Fruit fly (Drosophila melanogaster) whole organism, larva: ENCODE data around the gene Ubi-p63E.
A peak's percentile ranks its signal among the peaks of the same experiment; 100 is the strongest.

Experiments
- noc ChIP-seq: fragments of 200-800 bp; sonication (Bioruptor generic); optimal IDR thresholded peaks from 3 replicates; lab custom pipeline; 2019; ENCODE audit warnings: missing biosample characterization, mild to moderate bottlenecking, missing genetic modification characterization, moderate library complexity

Ubi-p63E gene

DNA sequence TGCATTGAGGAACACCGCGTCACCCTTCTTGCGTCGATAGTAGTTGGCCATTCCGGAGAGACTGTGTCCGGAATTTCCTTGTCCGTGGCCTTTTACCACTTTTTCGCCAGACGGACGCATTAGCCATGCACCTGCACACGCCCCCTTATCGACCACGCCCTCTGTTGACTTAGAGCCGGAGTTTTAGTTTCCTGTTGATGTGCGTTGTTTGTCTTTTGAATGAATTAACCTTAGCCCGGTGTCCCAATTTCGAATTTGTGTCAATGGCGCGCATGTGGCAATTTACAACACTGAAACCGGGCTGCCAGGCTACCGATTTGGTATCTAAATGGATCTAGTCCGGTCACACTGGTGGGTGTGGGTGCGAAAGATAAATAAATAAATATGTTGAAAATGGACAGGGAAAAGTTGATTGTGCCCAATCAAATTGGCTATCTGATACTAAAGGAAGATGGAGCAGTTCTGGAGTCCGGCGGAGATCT, 6.4 kb downstream of the Ubi-p63E start, which contains the start of the genes Gr63a and Lamtor4:
Gene Gr63a, minus strand, starts transcription at position 51 of the 482 bp plus-strand sequence.
Gene Lamtor4, plus strand, starts transcription at position 348 of the 482 bp plus-strand sequence.
- no peak for TF ChIP-seq noc (tag; lab: Kevin White, UChicago)

DNA sequence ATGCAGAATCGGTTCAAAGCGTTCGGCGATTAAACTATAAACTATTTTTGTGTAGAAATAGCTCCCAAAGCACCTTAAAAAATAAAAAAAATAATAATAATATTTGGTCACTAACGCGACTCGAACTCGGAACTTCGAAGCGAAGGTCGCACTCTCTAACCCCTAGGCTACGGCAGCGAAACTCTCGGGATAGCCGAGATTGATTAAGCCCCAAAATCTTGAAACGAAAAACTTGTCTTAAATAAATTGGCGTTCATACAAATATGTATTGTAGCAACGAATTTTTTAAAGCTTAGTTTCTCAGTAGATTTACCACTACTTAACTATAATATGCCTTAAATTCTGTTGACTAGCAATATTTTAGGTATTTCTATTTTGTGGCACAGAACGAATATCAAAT, 8.6 kb downstream of the Ubi-p63E start:
- TF ChIP-seq noc (tag; lab: Kevin White, UChicago) = no peak

DNA sequence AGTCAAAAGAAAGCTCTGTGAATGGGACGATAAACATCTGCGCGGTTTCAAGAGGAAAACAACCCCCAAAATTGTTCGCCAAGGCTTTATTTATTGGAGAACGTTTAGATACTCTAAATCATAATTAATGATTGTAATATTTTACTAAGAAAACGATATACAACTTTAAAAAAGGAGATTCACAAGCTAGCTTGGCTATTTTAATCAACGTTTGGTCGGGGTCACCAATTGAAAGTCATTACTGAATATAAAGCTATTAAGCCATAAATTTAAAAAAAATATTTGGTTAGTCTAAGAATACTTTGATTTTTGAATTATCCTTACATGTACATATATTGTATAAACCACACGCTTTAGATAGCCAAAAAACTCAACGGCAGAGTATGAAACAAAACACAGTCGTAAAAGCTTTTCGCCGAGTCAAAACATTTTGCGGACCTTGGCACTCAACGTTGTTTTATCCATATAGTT, 10.8 kb downstream of the Ubi-p63E start, which contains the start of gene Fie:
Gene Fie, plus strand, starts transcription at position 421 of the 471 bp plus-strand sequence.
- TF ChIP-seq noc (tag; lab: Kevin White, UChicago) = peak; percentile 16

DNA sequence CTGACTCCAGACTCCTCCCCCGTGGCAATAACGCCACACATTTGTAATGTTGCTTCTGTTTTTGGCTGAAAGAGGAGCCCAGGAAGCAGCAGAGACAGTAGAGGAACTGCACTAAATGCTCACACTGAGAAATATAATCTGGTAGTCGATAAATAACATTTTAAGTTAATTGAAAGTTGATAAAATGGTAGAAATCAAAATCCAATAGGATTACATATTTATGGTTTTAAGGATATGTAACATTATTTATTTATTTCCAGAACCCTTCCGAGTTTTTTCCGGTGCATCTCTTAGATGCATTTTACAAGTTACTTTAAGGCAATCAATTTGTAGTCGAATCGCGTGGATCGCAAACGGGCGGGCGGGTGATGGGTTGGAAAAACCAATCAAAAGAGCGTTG, 12.1 kb downstream of the Ubi-p63E start:
- no peak for TF ChIP-seq noc (tag; lab: Kevin White, UChicago)

DNA sequence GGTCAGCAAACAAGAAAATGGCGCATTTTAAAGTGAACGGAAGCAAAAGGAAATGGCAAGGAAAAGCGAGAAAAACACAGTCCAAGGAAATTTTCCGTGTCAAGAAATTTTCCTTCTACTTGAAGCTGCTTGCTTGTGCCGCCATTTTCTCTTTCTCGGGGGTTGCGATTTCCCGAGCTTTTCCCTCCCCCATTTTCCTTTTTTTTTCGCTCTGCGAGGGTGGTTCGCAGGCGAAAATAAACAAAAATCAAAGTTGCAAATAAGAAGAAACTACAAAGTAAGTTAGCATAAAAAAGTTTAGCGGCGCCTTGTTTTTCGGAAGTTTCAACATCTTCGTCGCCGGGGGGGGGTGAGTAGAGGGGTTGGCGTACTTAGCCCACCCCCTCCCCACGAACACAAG, 15.6 kb downstream of the Ubi-p63E start:
- TF ChIP-seq noc (tag; lab: Kevin White, UChicago) = no peak

DNA sequence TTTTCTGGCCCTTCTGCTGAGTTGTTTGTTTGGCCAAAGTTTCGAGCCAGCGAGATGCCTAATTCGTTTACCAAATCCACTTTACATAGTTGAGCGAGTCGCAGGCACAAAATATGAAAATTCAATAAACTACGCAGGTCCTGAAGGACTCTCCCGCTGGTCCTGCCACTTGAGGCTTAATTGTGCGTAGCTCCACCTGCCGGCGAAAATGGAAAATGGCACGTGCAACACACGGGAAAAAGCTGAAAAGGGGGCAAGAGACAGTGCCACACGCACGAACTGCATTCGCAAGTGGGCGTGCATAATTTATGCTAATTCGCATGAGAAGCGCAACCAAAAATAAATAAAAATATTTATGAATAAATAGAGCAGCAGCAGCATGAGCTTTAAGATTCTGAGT, 17.1 kb downstream of the Ubi-p63E start:
- no peak for TF ChIP-seq noc (tag; lab: Kevin White, UChicago)

DNA sequence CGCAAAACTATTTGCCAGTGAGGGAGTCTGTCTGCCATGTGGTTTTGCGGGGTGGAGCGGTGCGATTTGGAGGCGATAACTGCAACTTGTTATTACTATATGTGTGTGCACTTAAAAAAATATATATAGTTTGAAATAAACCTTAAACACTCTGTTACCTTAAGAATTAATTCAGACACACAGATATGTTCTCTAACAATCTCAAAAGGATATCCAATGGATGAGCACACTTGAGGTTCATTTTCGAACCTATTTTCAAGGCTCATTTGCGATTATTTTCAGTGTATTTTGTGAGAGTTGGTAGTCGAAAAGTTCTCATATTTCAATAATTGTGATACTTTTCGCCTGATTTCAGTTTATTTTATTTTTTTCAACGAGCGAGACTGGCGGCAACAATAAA, 20.9 kb downstream of the Ubi-p63E start:
- TF ChIP-seq noc (tag; lab: Kevin White, UChicago) = no peak

DNA sequence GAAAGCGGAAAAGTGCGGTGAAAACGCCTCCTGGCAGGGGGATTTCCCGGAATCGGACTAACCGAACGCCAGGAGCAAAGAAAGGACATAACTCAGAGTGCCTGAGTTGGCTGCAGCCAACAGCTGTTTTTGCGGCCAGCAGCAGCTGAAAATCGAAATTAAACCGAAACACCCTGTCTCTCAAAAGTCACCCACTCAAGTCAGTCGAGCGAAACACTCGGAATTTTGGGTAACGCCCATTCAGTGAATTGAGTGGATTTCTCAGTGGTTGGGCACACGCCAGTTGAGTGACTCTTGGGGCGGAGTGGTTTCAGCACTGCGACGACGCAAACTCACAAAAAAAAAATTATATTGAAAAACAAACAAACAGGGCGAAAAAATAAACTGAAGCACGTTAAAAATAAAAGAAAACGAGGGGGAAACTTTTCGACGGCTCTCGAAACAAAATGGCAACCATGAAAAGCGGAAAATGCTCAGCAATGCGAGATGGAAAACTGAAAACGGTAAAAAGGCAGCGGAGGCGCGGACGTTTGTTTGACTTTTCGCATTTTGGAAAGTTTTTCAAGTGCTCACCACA, 24.2 kb downstream of the Ubi-p63E start:
- no peak for TF ChIP-seq noc (tag; lab: Kevin White, UChicago)

DNA sequence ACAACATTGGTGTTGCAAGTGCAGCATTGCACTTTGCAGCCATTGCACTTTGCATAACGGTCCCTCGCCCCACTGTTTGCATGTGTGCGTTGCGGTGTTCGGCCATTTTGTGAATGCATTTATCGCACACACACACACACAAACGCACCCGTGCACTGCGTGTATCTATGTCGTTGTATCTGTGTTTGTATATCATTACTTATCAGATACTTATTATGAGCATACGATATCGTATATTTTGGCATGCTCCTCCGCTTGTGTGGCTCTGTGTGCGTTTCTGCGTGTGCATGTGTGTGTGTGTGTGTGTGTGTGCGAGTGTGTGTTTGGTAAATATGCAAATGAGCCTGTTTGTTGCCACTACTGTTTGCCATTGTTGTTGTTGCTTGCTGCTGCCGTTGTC, 26.1 kb downstream of the Ubi-p63E start:
- TF ChIP-seq noc (tag; lab: Kevin White, UChicago) = no peak

DNA sequence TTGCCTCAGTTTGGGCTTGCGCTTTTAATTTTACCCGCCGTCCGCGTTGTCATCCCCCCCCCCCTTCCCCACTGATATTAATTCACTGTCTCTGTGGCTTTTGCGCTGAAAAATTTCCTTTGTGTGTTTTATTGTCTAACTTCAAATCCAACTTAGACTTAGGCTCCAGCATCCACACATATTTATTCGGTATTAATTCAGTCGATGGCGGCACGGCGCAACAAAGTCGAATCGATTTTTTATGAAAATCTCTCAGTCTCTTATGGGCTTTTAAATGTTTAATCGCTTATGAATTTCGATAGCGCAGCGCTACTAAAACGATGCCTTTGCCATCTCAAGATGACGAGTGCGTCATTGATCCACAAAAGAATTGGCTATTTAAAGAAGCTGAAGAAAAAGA, 27.0 kb downstream of the Ubi-p63E start:
- peak; percentile 10 for TF ChIP-seq noc (tag; lab: Kevin White, UChicago)

DNA sequence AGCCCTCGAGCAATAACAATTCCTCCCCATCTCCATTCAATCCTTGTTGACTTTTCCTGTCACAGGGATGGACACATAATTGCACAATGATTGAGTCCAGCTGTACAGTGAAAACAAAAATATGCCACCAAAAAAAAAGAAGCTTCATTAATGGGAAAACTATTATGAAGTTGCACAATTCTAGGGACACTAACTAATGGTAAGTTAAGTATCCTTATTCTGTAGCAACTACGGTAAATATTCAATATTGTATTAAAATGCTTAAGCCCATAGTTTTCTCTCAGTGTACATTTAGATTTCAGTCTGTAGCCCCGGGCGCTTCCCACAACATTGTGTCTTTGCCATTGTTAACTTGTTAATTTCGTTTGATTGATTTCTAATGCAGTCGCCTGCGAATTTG, 28.0 kb downstream of the Ubi-p63E start:
- TF ChIP-seq noc (tag; lab: Kevin White, UChicago) = no peak

DNA sequence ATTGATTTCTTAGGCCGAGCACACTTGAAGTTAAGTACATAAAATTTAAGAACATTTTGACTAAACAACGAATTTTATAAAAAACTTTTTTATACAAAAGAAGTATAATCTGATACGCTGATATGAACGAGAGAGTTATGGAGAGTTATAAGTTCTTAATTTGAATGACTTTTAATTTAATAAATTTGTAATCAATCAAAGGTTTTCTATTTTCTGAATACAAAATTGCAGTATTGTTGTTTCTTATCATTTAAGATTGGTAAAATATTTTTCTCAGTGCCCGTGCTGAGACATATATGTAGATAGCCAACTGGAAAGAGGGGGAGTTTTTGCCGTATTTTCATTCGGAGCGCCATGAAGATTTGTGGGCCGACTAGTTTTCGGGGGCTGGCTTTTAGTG, 29.9 kb downstream of the Ubi-p63E start:
- no peak for TF ChIP-seq noc (tag; lab: Kevin White, UChicago)

DNA sequence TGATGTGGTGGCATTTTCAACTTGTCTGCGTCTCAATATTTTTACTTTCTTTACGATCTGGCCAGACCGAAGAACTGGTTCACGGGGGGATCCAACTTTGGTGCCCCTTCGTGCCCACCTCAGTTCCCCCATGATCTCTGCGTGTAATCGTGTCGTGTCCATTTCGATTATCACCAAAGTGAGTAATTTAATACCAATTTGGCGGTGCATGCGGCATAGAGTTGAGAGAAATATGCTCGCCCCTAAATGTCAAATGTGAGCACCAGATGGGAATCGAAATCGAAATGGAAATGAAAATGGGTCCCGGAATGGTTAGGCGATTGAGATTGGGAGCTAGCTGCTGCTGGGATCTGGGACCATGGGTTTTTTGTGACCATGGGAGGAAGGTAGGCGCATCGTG, 31.7 kb downstream of the Ubi-p63E start:
- TF ChIP-seq noc (tag; lab: Kevin White, UChicago) = no peak

DNA sequence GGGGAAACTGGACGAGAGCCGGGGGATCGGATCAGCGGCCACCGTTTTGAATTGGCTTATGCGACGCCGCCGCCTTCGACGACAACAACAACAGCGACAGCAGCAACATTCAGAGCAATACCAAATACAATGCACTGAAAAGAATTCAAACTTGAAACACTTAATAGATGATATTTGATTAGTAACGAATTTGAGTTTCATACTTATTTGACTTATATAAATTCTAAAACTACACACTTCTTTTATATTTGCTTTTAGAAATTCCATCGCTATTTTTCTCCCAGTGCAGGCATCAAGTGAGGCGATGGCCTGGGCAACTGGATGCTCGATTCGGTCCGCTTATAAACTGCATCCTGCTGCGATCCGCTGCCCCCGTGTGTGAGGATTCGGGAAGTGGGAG, 35.0 kb downstream of the Ubi-p63E start:
- TF ChIP-seq noc (tag; lab: Kevin White, UChicago) = no peak

DNA sequence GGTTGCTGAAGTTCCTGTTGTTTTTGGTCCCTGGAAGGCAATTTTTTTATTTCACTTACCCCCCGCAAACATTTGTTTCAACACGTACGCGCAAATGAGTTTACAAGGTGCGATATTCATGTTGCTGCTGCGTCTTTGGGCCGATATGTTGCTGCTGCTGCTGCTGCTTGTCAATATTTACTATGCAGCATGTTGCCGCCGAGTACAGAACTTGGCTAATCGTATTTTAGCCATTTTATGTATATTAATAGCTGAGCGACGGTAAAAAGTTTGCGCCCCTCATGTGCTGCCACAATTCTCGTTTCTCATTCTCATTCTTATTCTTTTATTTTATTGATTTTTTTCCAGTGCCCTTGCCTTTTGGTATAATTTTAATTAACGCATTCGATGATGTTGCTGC, 36.6 kb downstream of the Ubi-p63E start:
- TF ChIP-seq noc (tag; lab: Kevin White, UChicago) = no peak

DNA sequence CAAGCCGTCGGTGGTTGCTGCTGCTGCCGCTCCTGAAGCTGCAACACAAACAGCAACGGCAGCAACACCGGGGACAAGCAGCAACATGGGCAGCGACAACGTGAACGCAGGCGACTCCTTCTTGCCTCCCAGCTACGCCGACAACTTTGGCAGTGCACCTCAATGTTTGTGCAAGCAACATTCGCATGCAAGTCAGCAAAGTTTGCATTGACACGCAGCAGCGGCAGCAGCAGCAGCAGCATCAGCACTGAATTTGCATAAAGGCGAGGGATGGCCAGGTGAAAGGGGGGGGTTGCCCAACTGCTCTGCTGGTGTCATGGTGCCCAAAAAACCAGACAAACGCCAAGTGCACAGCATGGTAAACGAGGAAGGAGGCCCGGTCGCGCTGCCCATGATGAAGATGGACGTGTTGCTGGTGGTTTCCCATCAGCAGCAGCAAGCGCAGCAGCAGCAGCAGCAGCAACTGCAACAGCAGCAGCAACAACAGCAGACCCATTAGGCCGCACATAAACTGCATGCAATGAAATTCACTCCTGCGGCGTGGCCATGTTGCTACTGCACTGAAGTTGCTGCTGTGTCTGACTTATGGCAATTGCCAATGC, 37.6 kb downstream of the Ubi-p63E start:
- no peak for TF ChIP-seq noc (tag; lab: Kevin White, UChicago)

DNA sequence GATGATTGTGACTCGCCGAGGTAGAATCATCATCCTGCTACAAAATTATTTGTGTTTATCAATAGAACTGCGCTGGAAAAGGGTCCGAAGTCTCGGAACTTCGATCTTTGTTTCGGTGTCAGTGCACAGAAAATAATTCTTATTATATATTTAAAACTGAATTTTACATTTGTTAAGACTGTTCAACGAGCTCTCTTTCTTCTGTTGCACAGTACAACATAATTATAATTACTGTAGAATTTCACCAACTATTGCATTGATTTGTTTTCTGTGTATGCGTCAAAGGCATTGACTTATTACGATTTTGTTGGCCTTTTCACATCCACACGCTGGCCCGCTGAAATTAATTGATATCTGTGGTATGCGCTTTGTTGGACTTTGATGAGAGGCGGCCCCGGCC, 39.5 kb downstream of the Ubi-p63E start:
- TF ChIP-seq noc (tag; lab: Kevin White, UChicago) = no peak
